Worm (Caenorhabditis elegans) whole organism, L1 larva: ENCODE results near the gene sri-71.
"Not testable (repeated sequence)": the region's sequence is repeated elsewhere in the genome, so short reads cannot be mapped to it uniquely, and the experiment has no call there.

ENCODE experiments used
- C04F5.9 ChIP-seq: sonication (generic microtip); optimal IDR thresholded peaks from 2 replicates; lab custom pipeline; 2016; ENCODE audit warnings: missing genetic modification characterization, missing compliant biosample characterization
- F16B12.6 ChIP-seq: fragments of 150-350 bp; optimal IDR thresholded peaks from 2 replicates; lab custom pipeline; 2014; ENCODE audit warnings: missing biosample characterization, missing genetic modification characterization
- aha-1 ChIP-seq: fragments of 150-350 bp; optimal IDR thresholded peaks from 2 replicates; lab custom pipeline; 2014; ENCODE audit warnings: missing biosample characterization, missing genetic modification characterization
- aly-2 ChIP-seq: fragments of 150-350 bp; optimal IDR thresholded peaks from 2 replicates; lab custom pipeline; 2014; ENCODE audit warnings: missing biosample characterization, missing genetic modification characterization
- ama-1 ChIP-seq: fragments of 150-350 bp; optimal IDR thresholded peaks from 2 replicates; lab custom pipeline; 2014
- dsc-1 ChIP-seq: sonication (generic microtip); optimal IDR thresholded peaks from 2 replicates; lab custom pipeline; 2016; ENCODE audit warnings: mild to moderate bottlenecking, missing genetic modification characterization, missing compliant biosample characterization
- efl-1 ChIP-seq, 4 experiments: fragments of 150-350 bp; optimal IDR thresholded peaks in 3 of 4; peaks in 1 of 4; 1 replicate in 1 of 4; 2 replicates in 3 of 4; lab custom pipeline; 2014; ENCODE audit warnings: missing biosample characterization in 2 of 4, missing genetic modification characterization in 2 of 4, missing genetic modification reagents in 2 of 4
- elt-2 ChIP-seq: sonication (generic microtip); optimal IDR thresholded peaks from 2 replicates; lab custom pipeline; 2016; ENCODE audit warnings: missing genetic modification characterization, mild to moderate bottlenecking, inconsistent platforms, missing compliant biosample characterization, missing genetic modification reagents
- fkh-8 ChIP-seq: sonication (generic microtip); optimal IDR thresholded peaks from 2 replicates; lab custom pipeline; 2016; ENCODE audit warnings: mild to moderate bottlenecking, missing genetic modification characterization, missing compliant biosample characterization
- fos-1 ChIP-seq: fragments of 150-350 bp; optimal IDR thresholded peaks from 2 replicates; lab custom pipeline; 2014; ENCODE audit warnings: missing biosample characterization, missing genetic modification characterization
- grh-1 ChIP-seq: fragments of 200-800 bp; sonication (Bioruptor generic); IDR thresholded peaks from 2 replicates; pipeline ENCODE4 v1.3.6; 2022; ENCODE audit warnings: missing genetic modification reagents, missing genetic modification characterization, missing compliant biosample characterization
- hpl-2 ChIP-seq: fragments of 150-350 bp; optimal IDR thresholded peaks from 2 replicates; lab custom pipeline; 2014; ENCODE audit warnings: missing biosample characterization, missing genetic modification reagents, missing genetic modification characterization
- isw-1 ChIP-seq: fragments of 200-800 bp; sonication (Bioruptor generic); IDR thresholded peaks from 2 replicates; pipeline ENCODE4 v1.3.6; 2022; ENCODE audit warnings: missing genetic modification characterization, missing compliant biosample characterization
- mab-9 ChIP-seq: fragments of 200-800 bp; sonication (Bioruptor generic); IDR thresholded peaks from 2 replicates; pipeline ENCODE4 v1.3.6; 2022; ENCODE audit warnings: missing genetic modification reagents, missing genetic modification characterization, missing compliant biosample characterization
- mef-2 ChIP-seq: fragments of 150-350 bp; optimal IDR thresholded peaks from 2 replicates; lab custom pipeline; 2014; ENCODE audit warnings: missing biosample characterization, missing genetic modification characterization
- nhr-12 ChIP-seq: sonication (generic microtip); optimal IDR thresholded peaks from 2 replicates; lab custom pipeline; 2017; ENCODE audit warnings: missing biosample characterization, missing genetic modification characterization
- nhr-28 ChIP-seq: fragments of 150-350 bp; optimal IDR thresholded peaks from 2 replicates; lab custom pipeline; 2014; ENCODE audit warnings: missing biosample characterization, missing genetic modification characterization
- nhr-85 ChIP-seq: sonication (generic microtip); peaks from one replicate; lab custom pipeline; 2016; ENCODE audit warnings: missing genetic modification characterization, inconsistent platforms, missing compliant biosample characterization
- nhr-90 ChIP-seq: sonication (generic microtip); optimal IDR thresholded peaks from 2 replicates; lab custom pipeline; 2016; ENCODE audit warnings: mild to moderate bottlenecking, missing genetic modification characterization, missing compliant biosample characterization; ENCODE audit not compliant: poor library complexity
- pag-3 ChIP-seq: sonication (generic microtip); optimal IDR thresholded peaks from 2 replicates; lab custom pipeline; 2017; ENCODE audit warnings: missing genetic modification characterization, mild to moderate bottlenecking, missing compliant biosample characterization, antibody characterized with exemption, borderline replicate concordance; ENCODE audit not compliant: insufficient read depth
- pqm-1 ChIP-seq: sonication (generic microtip); optimal IDR thresholded peaks from 3 replicates; lab custom pipeline; 2017; ENCODE audit warnings: missing biosample characterization, missing genetic modification characterization
- rnt-1 ChIP-seq: sonication (generic microtip); optimal IDR thresholded peaks from 2 replicates; lab custom pipeline; 2016; ENCODE audit warnings: mild to moderate bottlenecking, missing genetic modification characterization, moderate library complexity, missing compliant biosample characterization
- snpc-4 ChIP-seq: fragments of 150-350 bp; optimal IDR thresholded peaks from 2 replicates; lab custom pipeline; 2014; ENCODE audit warnings: missing biosample characterization, missing genetic modification characterization
- sox-4 ChIP-seq: sonication (generic microtip); optimal IDR thresholded peaks from 2 replicates; lab custom pipeline; 2016; ENCODE audit warnings: missing genetic modification characterization, missing compliant biosample characterization
- sup-37 ChIP-seq: fragments of 200-800 bp; sonication (Bioruptor generic); optimal IDR thresholded peaks from 2 replicates; lab custom pipeline; 2018; ENCODE audit warnings: mild to moderate bottlenecking, missing genetic modification characterization, missing compliant biosample characterization
- unc-130 ChIP-seq: fragments of 150-350 bp; optimal IDR thresholded peaks from 2 replicates; lab custom pipeline; 2017; ENCODE audit warnings: missing biosample characterization, missing genetic modification characterization, inconsistent platforms
- unc-30 ChIP-seq: sonication (generic microtip); optimal IDR thresholded peaks from 2 replicates; lab custom pipeline; 2017; ENCODE audit warnings: missing biosample characterization, missing genetic modification characterization
- vab-15 ChIP-seq: sonication (generic microtip); optimal IDR thresholded peaks from 2 replicates; lab custom pipeline; 2017; ENCODE audit warnings: missing genotype, mild to moderate bottlenecking, missing genetic modification characterization, missing compliant biosample characterization
- zag-1 ChIP-seq: fragments of 150-350 bp; optimal IDR thresholded peaks from 2 replicates; lab custom pipeline; 2014; ENCODE audit warnings: missing biosample characterization, missing genetic modification characterization
- ztf-11 ChIP-seq, 2 experiments: sonication (generic microtip); optimal IDR thresholded peaks; 2 replicates each; lab custom pipeline; 2016 to 2017; ENCODE audit warnings: missing genetic modification characterization in 2 of 2, missing biosample characterization in 1 of 2, missing compliant biosample characterization in 1 of 2

Gene sri-71

DNA sequence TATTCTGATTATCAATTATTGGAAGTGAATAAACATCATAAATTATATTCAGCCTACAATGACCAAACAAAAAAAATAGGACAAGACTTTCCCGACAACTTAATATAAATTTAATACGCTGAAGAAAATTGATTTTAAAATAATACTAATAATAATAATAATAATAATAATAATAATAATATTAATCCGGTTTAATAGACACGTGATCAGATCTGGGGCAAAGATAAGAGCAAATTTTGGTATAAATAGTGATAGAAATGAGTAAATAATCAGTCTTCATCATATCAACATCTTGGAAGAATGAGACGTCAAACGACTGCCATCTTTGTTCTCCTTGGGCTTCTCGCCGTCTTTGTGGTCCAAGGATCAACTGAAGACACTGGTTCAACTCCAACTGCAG is 8.4 kb upstream of the sri-71 start, which contains the start of gene msrp-6:
Gene msrp-6, plus strand, starts transcription at position 301 of the 400 bp plus-strand sequence.
- not testable (repeated sequence) for TF ChIP-seq hpl-2; sox-4 (tag; lab: Kevin White, UChicago); nhr-85 (tag; lab: Kevin White, UChicago)
- TF ChIP-seq, all 84 proteins: peak for 0; not testable (repeated sequence) for 84

DNA sequence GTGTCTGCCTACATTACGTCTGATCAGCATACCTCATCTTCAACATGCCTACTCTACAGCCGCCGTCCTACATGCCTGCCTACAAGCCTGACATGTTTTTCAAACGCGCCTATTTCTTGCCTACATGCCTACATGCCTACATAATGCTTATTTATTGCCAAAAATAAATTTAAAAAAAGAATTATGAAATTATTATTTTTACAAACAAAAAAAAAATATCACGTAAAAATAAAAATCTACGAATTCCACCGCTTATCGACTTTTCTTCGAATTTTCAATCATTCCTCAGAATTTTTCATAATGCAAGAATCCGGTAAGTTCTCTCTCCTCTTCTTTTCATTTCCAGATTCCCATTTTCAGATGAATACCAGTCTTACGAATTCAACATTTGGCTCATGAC is 5.1 kb upstream of the sri-71 start, which contains the start of gene D2062.5:
Gene D2062.5, plus strand, starts transcription at position 301 of the 400 bp plus-strand sequence.
- TF ChIP-seq mef-2 (tag; lab: Kevin White, UChicago) = no peak
- TF ChIP-seq aha-1 (tag; lab: Kevin White, UChicago) = no peak
- TF ChIP-seq mab-9 (GFP tag; lab: Robert Waterston, UW) = no peak
- TF ChIP-seq, all 84 proteins: peak for 0

DNA sequence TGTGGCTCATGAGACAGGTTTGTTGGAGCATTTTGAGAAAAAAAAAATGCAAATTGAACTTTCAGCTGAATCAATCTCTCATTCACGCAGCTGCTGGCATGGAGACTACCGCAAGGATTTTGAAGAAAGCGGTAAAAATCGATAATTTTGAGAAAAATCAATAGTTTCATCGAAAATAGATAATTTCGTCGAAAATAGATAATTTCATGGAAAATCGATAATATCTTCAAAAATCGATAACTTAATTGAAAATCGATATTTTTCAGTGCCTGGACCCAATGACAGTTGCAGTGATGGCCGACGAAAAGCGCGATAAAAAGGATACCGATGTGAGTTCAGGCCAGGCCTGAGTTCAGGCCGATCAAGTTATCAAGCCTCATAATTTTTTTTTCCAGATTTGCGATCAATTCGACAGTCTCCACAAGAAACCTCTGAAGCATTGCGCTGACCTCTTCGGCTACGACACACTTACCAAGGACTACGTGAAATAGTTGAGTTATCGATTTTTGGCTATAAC is 4.6 kb upstream of the sri-71 start, which contains the start of gene D2062.4:
Gene D2062.4, plus strand, starts transcription at position 467 of the 517 bp plus-strand sequence.
- not testable (repeated sequence) for TF ChIP-seq isw-1 (GFP tag; lab: Robert Waterston, UW); nhr-28 (tag; lab: Kevin White, UChicago); elt-2

DNA sequence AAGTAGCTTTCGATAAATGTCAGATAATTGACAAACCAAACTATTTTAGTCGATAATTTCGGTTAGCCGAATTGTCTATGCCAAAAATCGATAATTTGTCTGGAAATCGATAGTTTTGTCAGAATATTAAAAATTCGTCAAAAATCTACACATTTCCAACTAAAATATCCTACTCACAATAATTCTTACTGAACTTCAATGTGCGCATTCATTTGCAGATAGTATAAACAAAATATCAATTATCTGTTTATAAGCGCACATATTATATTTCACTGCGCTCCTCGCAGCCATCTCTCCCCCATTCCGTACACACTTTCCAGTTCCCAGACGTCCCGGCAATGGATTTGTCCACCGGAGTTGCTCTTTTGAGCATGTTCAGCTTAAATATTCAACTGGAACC is 2.8 kb upstream of the sri-71 start, which contains the start of gene lgc-28:
Gene lgc-28, plus strand, starts transcription at position 301 of the 400 bp plus-strand sequence.
- TF ChIP-seq elt-2 (no peak), vab-15 (tag; lab: Kevin White, UChicago) (no peak), nhr-12 (no peak), nhr-90 (tag; lab: Kevin White, UChicago) (no peak), zag-1 (tag; lab: Kevin White, UChicago) (no peak), F16B12.6 (tag; lab: Kevin White, UChicago) (no peak), dsc-1 (tag; lab: Kevin White, UChicago) (no peak), fkh-8 (no peak), hpl-2 (no peak), efl-1 (optimal IDR thresholded peaks at IDR 0.05; lab: Kevin White, UChicago) (no peak), efl-1 (GFP tag; optimal IDR thresholded peaks at IDR 0.05 in 1 of 2; lab: Kevin White, UChicago) (no peak), unc-130 (tag; lab: Kevin White, UChicago) (no peak), C04F5.9 (tag; lab: Kevin White, UChicago) (no peak), grh-1 (no peak), rnt-1 (tag; lab: Kevin White, UChicago) (no peak), sup-37 (no peak), aly-2 (no peak)

DNA sequence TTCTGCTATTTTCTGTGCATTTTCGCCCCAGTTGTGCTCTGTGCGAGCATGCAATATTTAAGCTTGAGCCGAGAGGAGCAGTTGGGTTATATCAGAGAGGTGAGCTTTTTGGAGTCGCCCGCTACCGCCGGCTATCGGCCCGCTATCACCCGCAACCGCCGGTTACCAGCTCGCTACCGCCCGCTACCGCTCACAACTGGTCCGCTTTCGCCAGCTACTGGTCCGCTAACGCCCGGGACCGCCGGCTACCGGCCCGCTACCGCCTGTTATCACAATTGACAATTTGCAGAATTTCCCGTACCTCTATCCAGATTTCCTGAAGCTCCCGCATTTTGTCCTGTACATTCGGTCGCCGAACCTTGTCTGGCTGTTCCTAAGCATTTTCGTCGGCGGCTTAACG is 852 bp downstream of the sri-71 start:
- TF ChIP-seq ama-1 (lab: Kevin White, UChicago) (no peak), unc-30 (tag; lab: Kevin White, UChicago) (no peak), dsc-1 (tag; lab: Kevin White, UChicago) (no peak), ztf-11 (tag; optimal IDR thresholded peaks at IDR 0.05; lab: Kevin White, UChicago) (no peak), sox-4 (tag; lab: Kevin White, UChicago) (no peak), pqm-1 (tag; lab: Kevin White, UChicago) (no peak), pag-3 (tag; lab: Kevin White, UChicago) (no peak)

DNA sequence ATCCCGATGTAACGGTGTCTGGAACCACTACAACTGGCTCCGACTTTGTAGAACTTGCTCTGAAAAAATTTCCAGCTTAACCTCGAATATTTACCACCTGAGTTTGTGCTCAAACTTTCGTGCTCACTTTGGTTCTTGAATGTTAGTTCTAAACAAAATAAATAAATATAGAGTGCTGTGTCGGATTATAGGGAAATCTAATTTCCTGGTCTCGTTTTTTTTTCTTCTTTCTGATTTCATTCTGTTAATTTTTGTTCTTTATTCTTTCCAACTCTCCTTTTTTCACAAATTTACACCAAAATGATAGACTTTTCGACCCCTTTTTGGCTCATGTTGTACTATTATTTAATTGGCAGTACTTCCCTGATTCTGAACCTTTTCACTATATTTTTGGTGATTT is 1.7 kb downstream of the sri-71 start, which contains the start of gene sri-37:
Gene sri-37, plus strand, starts transcription at position 301 of the 400 bp plus-strand sequence.
- no peak for TF ChIP-seq fos-1 (tag; lab: Kevin White, UChicago)
- TF ChIP-seq snpc-4 (tag; lab: Kevin White, UChicago) = no peak
- no peak for TF ChIP-seq sox-4 (tag; lab: Kevin White, UChicago)
- no peak for TF ChIP-seq dsc-1 (tag; lab: Kevin White, UChicago)
- no peak for TF ChIP-seq nhr-85 (tag; lab: Kevin White, UChicago)
- TF ChIP-seq nhr-90 (tag; lab: Kevin White, UChicago) = no peak
